Fruit fly (Drosophila melanogaster) whole organism, pupa: Measurements from ENCODE around the gene ewg.

ENCODE experiments used
- CG10348 ChIP-seq: fragments of 200-800 bp; sonication (Bioruptor generic); IDR thresholded peaks from 2 replicates; pipeline ENCODE4 v1.3.6; 2022; ENCODE audit warnings: missing biosample characterization, missing genetic modification characterization
- CG12605 ChIP-seq: fragments of 200-800 bp; sonication (Bioruptor generic); IDR thresholded peaks from 2 replicates; pipeline ENCODE4 v1.3.6; 2022; ENCODE audit warnings: missing biosample characterization, missing genetic modification characterization
- CG13204 ChIP-seq: fragments of 200-800 bp; sonication (Bioruptor generic); optimal IDR thresholded peaks from 2 replicates; lab custom pipeline; 2018; ENCODE audit warnings: missing biosample characterization, mild to moderate bottlenecking, missing genetic modification characterization, moderate library complexity
- CG14655 ChIP-seq: fragments of 200-800 bp; sonication (Bioruptor generic); optimal IDR thresholded peaks from 3 replicates; lab custom pipeline; 2017; ENCODE audit warnings: mild to moderate bottlenecking, missing biosample characterization, missing genetic modification reagents, missing genetic modification characterization
- CG15710 ChIP-seq: fragments of 200-800 bp; sonication (Bioruptor generic); optimal IDR thresholded peaks from 2 replicates; lab custom pipeline; 2018; ENCODE audit warnings: missing biosample characterization, mild to moderate bottlenecking, missing genetic modification characterization, moderate library complexity
- CG17806 ChIP-seq: fragments of 200-800 bp; sonication (Bioruptor generic); optimal IDR thresholded peaks from 2 replicates; lab custom pipeline; 2018; ENCODE audit warnings: missing biosample characterization, mild to moderate bottlenecking, missing genetic modification characterization, moderate library complexity
- CG32121 ChIP-seq: fragments of 200-800 bp; sonication (Bioruptor generic); IDR thresholded peaks from 2 replicates; pipeline ENCODE4 v1.3.6; 2022; ENCODE audit warnings: missing biosample characterization, missing genetic modification characterization
- CG34367 ChIP-seq: fragments of 200-800 bp; sonication (Bioruptor generic); optimal IDR thresholded peaks from 2 replicates; lab custom pipeline; 2018; ENCODE audit warnings: missing biosample characterization, mild to moderate bottlenecking, missing genetic modification characterization
- CG4496 ChIP-seq: fragments of 200-800 bp; sonication (Bioruptor generic); IDR thresholded peaks from 3 replicates; pipeline ENCODE4 v1.3.6; 2022; ENCODE audit warnings: missing biosample characterization, missing genetic modification characterization
- CG8159 ChIP-seq: fragments of 200-800 bp; sonication (Bioruptor generic); optimal IDR thresholded peaks from 3 replicates; lab custom pipeline; 2018; ENCODE audit warnings: missing biosample characterization, mild to moderate bottlenecking, missing genetic modification characterization, moderate library complexity
- CG8301 ChIP-seq: fragments of 200-800 bp; sonication (Bioruptor generic); optimal IDR thresholded peaks from 2 replicates; lab custom pipeline; 2018; ENCODE audit warnings: missing biosample characterization, mild to moderate bottlenecking, missing genetic modification characterization
- CG9948 ChIP-seq: fragments of 200-800 bp; sonication (Bioruptor generic); optimal IDR thresholded peaks from 2 replicates; lab custom pipeline; 2018; ENCODE audit warnings: missing biosample characterization, mild to moderate bottlenecking, missing genetic modification characterization, moderate library complexity
- D1 ChIP-seq: fragments of 200-800 bp; sonication (Bioruptor generic); optimal IDR thresholded peaks from 2 replicates; lab custom pipeline; 2018; ENCODE audit warnings: missing biosample characterization, mild to moderate bottlenecking, missing genetic modification characterization, moderate library complexity
- EcR ChIP-seq: fragments of 200-800 bp; sonication (Bioruptor generic); optimal IDR thresholded peaks from 3 replicates; lab custom pipeline; 2019; ENCODE audit warnings: missing biosample characterization, missing genetic modification characterization, mild to moderate bottlenecking, moderate library complexity, missing genetic modification reagents
- Ets98B ChIP-seq: fragments of 200-800 bp; sonication (Bioruptor generic); IDR thresholded peaks from 2 replicates; pipeline ENCODE4 v1.3.6; 2022; ENCODE audit warnings: missing biosample characterization, missing genetic modification characterization
- Pif1A ChIP-seq: fragments of 200-800 bp; sonication (Bioruptor generic); optimal IDR thresholded peaks from 3 replicates; lab custom pipeline; 2016; ENCODE audit warnings: missing biosample characterization, missing genetic modification characterization
- Pif1B ChIP-seq: fragments of 200-800 bp; sonication (Bioruptor generic); optimal IDR thresholded peaks from 3 replicates; lab custom pipeline; 2016; ENCODE audit warnings: missing biosample characterization, missing genetic modification characterization
- Snoo ChIP-seq: fragments of 200-800 bp; sonication (Bioruptor generic); optimal IDR thresholded peaks from 3 replicates; lab custom pipeline; 2017; ENCODE audit warnings: missing biosample characterization, mild to moderate bottlenecking, missing genetic modification characterization, inconsistent platforms
- fd96Ca ChIP-seq: fragments of 200-800 bp; sonication (Bioruptor generic); IDR thresholded peaks from 3 replicates; pipeline ENCODE4 v1.3.6; 2022; ENCODE audit warnings: missing biosample characterization, missing genetic modification characterization
- gl ChIP-seq: fragments of 200-800 bp; sonication (Bioruptor generic); optimal IDR thresholded peaks from 2 replicates; lab custom pipeline; 2018; ENCODE audit warnings: missing biosample characterization, mild to moderate bottlenecking, missing genetic modification characterization
- rn ChIP-seq: fragments of 200-800 bp; sonication (Bioruptor generic); IDR thresholded peaks from 2 replicates; pipeline ENCODE4 v1.3.6; 2022; ENCODE audit warnings: missing biosample characterization, missing genetic modification characterization

Gene ewg

dm6 chrX:278370-279096 is 985 bp downstream of the ewg start:
- TF ChIP-seq EcR (GFP tag; lab: Kevin White, UChicago) (peak; percentile 22), Pif1A (GFP tag; lab: Kevin White, UChicago) (peak; percentile 3), rn (GFP tag; lab: Robert Waterston, UW) (no peak), Pif1B (GFP tag; lab: Kevin White, UChicago) (peak; percentile 33), CG17806 (tag; lab: Kevin White, UChicago) (peak; percentile 6), CG32121 (GFP tag; lab: Robert Waterston, UW) (no peak)

- TF ChIP-seq CG32121 (GFP tag; lab: Robert Waterston, UW) (no peak), rn (GFP tag; lab: Robert Waterston, UW) (no peak), Snoo (tag; lab: Kevin White, UChicago) (no peak), Pif1B (GFP tag; lab: Kevin White, UChicago) (no peak), CG12605 (GFP tag; lab: Robert Waterston, UW) (no peak)
These were observed 1.6 kb downstream of the ewg start for dm6 chrX:277885-278284.

dm6 chrX:276569-276968 is 2.9 kb downstream of the ewg start:
- no peak for TF ChIP-seq CG8159 (tag; lab: Kevin White, UChicago)
- no peak for TF ChIP-seq Pif1B (GFP tag; lab: Kevin White, UChicago)
- no peak for TF ChIP-seq D1 (tag; lab: Kevin White, UChicago)
- no peak for TF ChIP-seq Snoo (tag; lab: Kevin White, UChicago)
- TF ChIP-seq CG15710 (tag; lab: Kevin White, UChicago) = no peak
- no peak for TF ChIP-seq CG4496
- no peak for TF ChIP-seq gl (tag; lab: Kevin White, UChicago)
- TF ChIP-seq CG34367 = no peak
- TF ChIP-seq fd96Ca = no peak
- no peak for TF ChIP-seq CG17806 (tag; lab: Kevin White, UChicago)
- TF ChIP-seq CG8301 (tag; lab: Kevin White, UChicago) = no peak
- no peak for TF ChIP-seq CG12605 (GFP tag; lab: Robert Waterston, UW)
- no peak for TF ChIP-seq Pif1A (GFP tag; lab: Kevin White, UChicago)
- TF ChIP-seq CG14655 = no peak
- no peak for TF ChIP-seq CG10348 (GFP tag; lab: Robert Waterston, UW)
- no peak for TF ChIP-seq Ets98B (GFP tag; lab: Robert Waterston, UW)
- TF ChIP-seq CG9948 (tag; lab: Kevin White, UChicago) = no peak
- TF ChIP-seq, all 21 proteins: peak for 0

dm6 chrX:276065-276464 is 3.5 kb downstream of the ewg start:
- TF ChIP-seq CG8301 (tag; lab: Kevin White, UChicago) (no peak), CG32121 (GFP tag; lab: Robert Waterston, UW) (no peak), CG4496 (no peak), Ets98B (GFP tag; lab: Robert Waterston, UW) (no peak), Pif1A (GFP tag; lab: Kevin White, UChicago) (no peak), CG12605 (GFP tag; lab: Robert Waterston, UW) (no peak), CG13204 (GFP tag; lab: Kevin White, UChicago) (no peak), EcR (GFP tag; lab: Kevin White, UChicago) (no peak), CG9948 (tag; lab: Kevin White, UChicago) (no peak), CG34367 (no peak), D1 (tag; lab: Kevin White, UChicago) (no peak), CG14655 (no peak), Pif1B (GFP tag; lab: Kevin White, UChicago) (no peak), CG8159 (tag; lab: Kevin White, UChicago) (no peak), rn (GFP tag; lab: Robert Waterston, UW) (no peak), CG17806 (tag; lab: Kevin White, UChicago) (no peak)

dm6 chrX:267979-268378 is 11.5 kb downstream of the ewg start:
- no peak for TF ChIP-seq CG8159 (tag; lab: Kevin White, UChicago)
- TF ChIP-seq CG4496 = 0 out of 3 replicates have a peak, but pooled peaks have one; percentile 9
- no peak for TF ChIP-seq CG15710 (tag; lab: Kevin White, UChicago)
- no peak for TF ChIP-seq CG8301 (tag; lab: Kevin White, UChicago)
- no peak for TF ChIP-seq CG34367
- no peak for TF ChIP-seq Snoo (tag; lab: Kevin White, UChicago)
- TF ChIP-seq D1 (tag; lab: Kevin White, UChicago) = no peak
- no peak for TF ChIP-seq rn (GFP tag; lab: Robert Waterston, UW)
- no peak for TF ChIP-seq CG17806 (tag; lab: Kevin White, UChicago)
- TF ChIP-seq Pif1B (GFP tag; lab: Kevin White, UChicago) = no peak
- TF ChIP-seq EcR (GFP tag; lab: Kevin White, UChicago) = peak; percentile 90

dm6 chrX:266978-267439 is 12.5 kb downstream of the ewg start, which contains the start of gene CG13376:
Gene CG13376 (minus strand): TSS chrX:267028.
- TF ChIP-seq CG8301 (tag; lab: Kevin White, UChicago) (peak; percentile 29), CG32121 (GFP tag; lab: Robert Waterston, UW) (peak; percentile 19; the same call in 1 of the 2 replicates), CG17806 (tag; lab: Kevin White, UChicago) (no peak), CG15710 (tag; lab: Kevin White, UChicago) (no peak)
